Worm (Caenorhabditis elegans): ENCODE results near the gene fbxc-15.
"Not testable (repeated sequence)": the region's sequence is repeated elsewhere in the genome, so short reads cannot be mapped to it uniquely, and the experiment has no call there.

The fbxc-15 gene

DNA sequence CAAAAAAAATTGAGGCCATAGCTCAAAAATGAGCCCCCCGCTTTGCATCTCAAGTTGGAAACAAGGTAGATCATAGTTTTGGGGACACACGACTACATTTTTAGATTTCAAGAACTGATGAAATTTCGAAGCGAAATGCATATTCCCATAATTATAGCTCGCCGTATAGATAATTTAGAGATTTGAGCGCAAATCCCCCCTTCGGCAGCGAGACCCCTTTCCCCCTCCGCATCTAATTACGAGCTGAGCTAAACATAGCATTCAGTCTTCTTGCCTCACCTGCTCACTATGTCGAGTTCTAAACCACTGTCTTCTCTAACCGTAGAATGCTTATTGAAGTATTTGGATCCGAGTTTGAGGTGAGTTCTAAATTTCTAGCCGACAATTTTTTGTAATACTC, at the start of gene fbxc-15, which contains the start of gene fbxc-17:
Gene fbxc-15, plus strand, starts transcription at position 289 of the 400 bp plus-strand sequence.
Gene fbxc-17, minus strand, starts transcription at position 101 of the 400 bp plus-strand sequence.
- no peak for TF ChIP-seq zim-3 (tag; optimal IDR thresholded peaks at IDR 0.05)
- no peak for TF ChIP-seq cebp-1 (GFP tag; IDR thresholded peaks at IDR 0.05)
- TF ChIP-seq cebp-1 (tag; optimal IDR thresholded peaks at IDR 0.05) = no peak
- TF ChIP-seq athp-1 (tag; optimal IDR thresholded peaks at IDR 0.05) = no peak
- TF ChIP-seq tbx-9 (tag; optimal IDR thresholded peaks at IDR 0.05; ENCODE audit: borderline replicate concordance) = no peak

DNA sequence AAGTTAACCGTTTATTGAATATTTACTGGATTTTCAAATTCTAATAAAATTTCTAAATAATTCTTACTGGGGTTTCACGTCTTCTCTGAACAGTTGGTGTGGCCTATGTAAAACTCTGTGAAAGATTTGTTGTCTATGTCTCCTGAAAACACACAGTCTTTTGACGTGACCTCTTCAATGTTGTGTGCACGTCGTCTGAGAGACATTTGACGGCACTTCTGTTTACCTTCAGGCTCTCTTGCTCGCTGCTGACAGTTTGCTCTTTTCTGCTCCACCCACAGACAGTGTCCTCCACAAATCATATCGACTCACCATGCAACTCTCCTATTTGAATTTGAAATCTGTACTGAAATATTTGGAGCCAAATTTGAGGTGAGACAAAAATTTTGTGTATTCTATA, 48.4 kb upstream of the fbxc-15 start, which contains the start of gene fbxc-34:
Gene fbxc-34, plus strand, starts transcription at position 301 of the 400 bp plus-strand sequence.
- not testable (repeated sequence) for TF ChIP-seq fkh-3 (tag; optimal IDR thresholded peaks at IDR 0.05); pbrm-1 (GFP tag; IDR thresholded peaks at IDR 0.05); aptf-2 (GFP tag; conservative IDR thresholded peaks at IDR 0.05)

DNA sequence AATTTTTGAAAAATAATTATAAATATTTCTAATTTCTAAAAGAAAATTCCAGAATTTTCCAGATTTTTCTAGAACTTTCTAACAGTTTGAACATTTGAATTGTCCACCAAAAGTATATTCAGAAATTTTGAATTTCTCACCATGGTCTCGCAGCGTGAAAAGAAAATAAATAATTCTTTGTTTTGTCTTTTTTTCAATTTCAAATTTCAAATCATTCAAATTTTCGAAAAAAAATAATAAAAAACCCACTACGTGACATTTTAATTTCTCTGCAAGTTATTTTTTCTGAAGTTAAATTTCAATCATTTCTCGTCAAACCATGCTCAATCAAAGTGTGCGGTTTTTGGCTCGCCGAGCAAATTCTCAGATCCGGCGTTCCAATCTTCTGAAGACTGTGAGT, 46.5 kb upstream of the fbxc-15 start, which contains the start of gene acs-15:
Gene acs-15, plus strand, starts transcription at position 301 of the 400 bp plus-strand sequence.
- TF ChIP-seq lsl-1 (GFP tag; optimal IDR thresholded peaks at IDR 0.05) (no peak), F52B5.7 (tag; optimal IDR thresholded peaks at IDR 0.05) (no peak), lin-40 (tag; optimal IDR thresholded peaks at IDR 0.05) (no peak), ceh-100 (GFP tag; IDR thresholded peaks at IDR 0.05) (no peak), lag-1 (GFP tag; IDR thresholded peaks at IDR 0.05) (no peak), bed-1 (GFP tag; IDR thresholded peaks at IDR 0.05) (no peak), sdz-38 (tag; optimal IDR thresholded peaks at IDR 0.05) (no peak), K12H6.12 (tag; optimal IDR thresholded peaks at IDR 0.05) (no peak), mes-4 (tag; optimal IDR thresholded peaks at IDR 0.05) (no peak), F57A8.1 (GFP tag; optimal IDR thresholded peaks at IDR 0.05) (no peak), lin-35 (GFP tag; optimal IDR thresholded peaks at IDR 0.05) (no peak), ceh-91 (GFP tag; IDR thresholded peaks at IDR 0.05) (no peak), pbrm-1 (GFP tag; IDR thresholded peaks at IDR 0.05) (no peak), nfyb-1 (GFP tag; IDR thresholded peaks at IDR 0.05) (no peak), snpc-1.3 (tag; optimal IDR thresholded peaks at IDR 0.05; ENCODE audit: insufficient read depth) (no peak), D2030.7 (GFP tag; IDR thresholded peaks at IDR 0.05) (no peak), ceh-58 (GFP tag; IDR thresholded peaks at IDR 0.05) (no peak), cebp-1 (GFP tag; IDR thresholded peaks at IDR 0.05) (no peak), cebp-1 (tag; optimal IDR thresholded peaks at IDR 0.05) (no peak), egl-44 (GFP tag; IDR thresholded peaks at IDR 0.05) (no peak)

DNA sequence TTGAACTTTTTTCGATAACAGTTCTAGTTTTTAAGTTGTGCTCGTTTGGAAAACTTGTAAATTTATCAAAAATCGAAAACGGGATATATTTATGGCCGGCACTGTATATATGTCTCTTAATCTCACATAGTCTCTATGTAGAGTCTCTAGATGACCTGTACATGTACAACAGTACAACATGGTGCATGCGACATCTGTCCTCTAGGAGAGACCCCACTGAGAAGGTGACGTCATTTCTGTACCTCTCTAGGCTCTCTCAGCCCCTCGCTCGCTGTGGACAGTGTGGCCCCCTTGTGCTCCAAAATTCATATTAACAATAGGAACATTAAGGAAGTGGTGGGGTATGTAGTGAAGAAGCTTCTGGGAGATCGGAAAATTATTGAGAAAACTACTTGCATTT, 42.0 kb upstream of the fbxc-15 start:
- TF ChIP-seq him-1 (tag; optimal IDR thresholded peaks at IDR 0.05) = no peak
- TF ChIP-seq C06A6.2 (GFP tag; conservative IDR thresholded peaks at IDR 0.05) = no peak
- no peak for TF ChIP-seq lsy-27 (tag; optimal IDR thresholded peaks at IDR 0.05; ENCODE audit: borderline replicate concordance, insufficient read depth)
- no peak for TF ChIP-seq lag-1 (GFP tag; IDR thresholded peaks at IDR 0.05)
- no peak for TF ChIP-seq Y67H2A.10 (GFP tag; conservative IDR thresholded peaks at IDR 0.05)
- TF ChIP-seq ztf-6 (GFP tag; IDR thresholded peaks at IDR 0.05) = no peak
- TF ChIP-seq hrde-1 (tag; optimal IDR thresholded peaks at IDR 0.05; ENCODE audit: borderline replicate concordance) = no peak
- TF ChIP-seq hlh-12 (tag; optimal IDR thresholded peaks at IDR 0.05) = no peak
- no peak for TF ChIP-seq ztf-18 (tag; optimal IDR thresholded peaks at IDR 0.05)
- TF ChIP-seq lin-35 (GFP tag; optimal IDR thresholded peaks at IDR 0.05) = no peak
- TF ChIP-seq cebp-1 (GFP tag; IDR thresholded peaks at IDR 0.05) = no peak
- no peak for TF ChIP-seq cebp-1 (tag; optimal IDR thresholded peaks at IDR 0.05)
- TF ChIP-seq lin-40 (tag; optimal IDR thresholded peaks at IDR 0.05) = no peak
- no peak for TF ChIP-seq somi-1 (GFP tag; optimal IDR thresholded peaks at IDR 0.05)
- no peak for TF ChIP-seq let-526 (GFP tag; IDR thresholded peaks at IDR 0.05)

Measured in whole organism, young adult.